Fruit fly (Drosophila melanogaster) whole organism, wandering third instar larva: Measurements from ENCODE around the gene lectin-37Db.

Experiments used
- Abd-B ChIP-seq: fragments of >200 bp; optimal IDR thresholded peaks from 2 replicates; lab custom pipeline; 2017; ENCODE audit warnings: missing biosample characterization, missing genetic modification characterization
- Dfd ChIP-seq: fragments of >200 bp; optimal IDR thresholded peaks from 2 replicates; lab custom pipeline; 2017; ENCODE audit warnings: missing biosample characterization, missing genetic modification characterization
- Jra ChIP-seq: sonication (Bioruptor generic); optimal IDR thresholded peaks from 2 replicates; lab custom pipeline; 2016; ENCODE audit warnings: missing biosample characterization, missing genetic modification characterization
- N ChIP-seq: fragments of >200 bp; optimal IDR thresholded peaks from 2 replicates; lab custom pipeline; 2018; ENCODE audit warnings: missing biosample characterization, missing external identifiers, missing genetic modification characterization
- brk ChIP-seq: fragments of 200-800 bp; sonication (Bioruptor generic); optimal IDR thresholded peaks from 2 replicates; lab custom pipeline; 2016; ENCODE audit warnings: missing biosample characterization, mild to moderate bottlenecking, missing genetic modification characterization
- dsf ChIP-seq: sonication (Bioruptor generic); optimal IDR thresholded peaks from 2 replicates; lab custom pipeline; 2016; ENCODE audit warnings: missing biosample characterization, missing genetic modification characterization, borderline replicate concordance
- h ChIP-seq: fragments of 200-800 bp; sonication (Bioruptor generic); optimal IDR thresholded peaks from 3 replicates; lab custom pipeline; 2016; ENCODE audit warnings: missing biosample characterization, mild to moderate bottlenecking, missing genetic modification characterization
- pan ChIP-seq: fragments of >200 bp; optimal IDR thresholded peaks from 2 replicates; lab custom pipeline; 2017
- psq ChIP-seq: fragments of 200-800 bp; sonication (Bioruptor generic); optimal IDR thresholded peaks from 3 replicates; lab custom pipeline; 2017; ENCODE audit warnings: missing biosample characterization, mild to moderate bottlenecking, missing genetic modification characterization, moderate library complexity
- sv ChIP-seq: fragments of 200-800 bp; sonication (Bioruptor generic); optimal IDR thresholded peaks from 3 replicates; lab custom pipeline; 2016; ENCODE audit warnings: missing biosample characterization, missing genetic modification characterization

DNA sequence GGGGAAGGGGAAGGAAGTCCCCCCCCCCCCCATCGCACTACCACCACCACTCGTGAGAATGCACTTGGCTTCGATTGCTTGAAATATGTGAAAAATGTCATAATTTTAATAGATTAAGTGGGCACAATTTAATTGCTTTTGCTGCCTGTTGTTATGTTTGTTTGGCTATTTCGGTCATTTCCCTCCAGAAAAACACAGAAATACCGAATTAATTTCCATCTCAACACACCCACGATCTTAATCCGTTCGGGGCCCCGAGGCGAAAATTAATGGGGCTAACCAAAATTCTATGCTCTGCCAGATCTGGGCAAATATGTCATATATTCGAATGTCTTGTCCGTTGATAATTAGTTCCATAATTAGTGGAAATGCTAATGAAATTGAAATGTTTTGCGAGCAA is 3.8 kb downstream of the lectin-37Db start:
- TF ChIP-seq Jra (GFP tag; lab: Kevin White, UChicago) (no peak), dsf (GFP tag; lab: Kevin White, UChicago) (no peak), N (no peak), Dfd (GFP tag; lab: Kevin White, UChicago) (no peak), h (GFP tag; lab: Kevin White, UChicago) (no peak), Abd-B (GFP tag; lab: Kevin White, UChicago) (no peak), sv (GFP tag; lab: Kevin White, UChicago) (no peak), psq (GFP tag; lab: Kevin White, UChicago) (no peak), pan (lab: Kevin White, UChicago) (no peak), brk (GFP tag; lab: Kevin White, UChicago) (no peak)
